Worm (Caenorhabditis elegans): ENCODE data around the gene irld-66.

DNA sequence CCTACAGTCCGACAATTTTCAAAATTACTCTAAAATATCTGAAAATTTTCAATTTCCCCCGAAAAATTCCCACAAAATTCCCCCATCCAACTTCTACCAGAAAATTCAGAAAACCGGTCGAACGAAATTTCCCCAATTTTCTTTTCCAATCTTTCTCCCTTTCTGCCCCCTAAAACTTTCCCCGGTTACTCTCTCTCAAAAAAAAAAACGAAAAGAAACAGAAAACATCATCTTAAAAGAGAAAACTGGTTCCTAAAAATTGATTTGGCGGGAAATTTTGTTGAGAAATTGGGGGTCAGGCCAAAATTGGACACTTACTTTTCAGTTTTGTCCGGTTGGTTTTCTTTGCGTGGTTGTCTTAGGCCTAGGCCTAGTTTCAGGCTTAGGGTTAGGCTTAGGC is 37.0 kb upstream of the irld-66 start:
- TF ChIP-seq W03F9.2 (tag; optimal IDR thresholded peaks at IDR 0.05) (no peak), him-1 (tag; optimal IDR thresholded peaks at IDR 0.05) (no peak), dao-5 (tag; optimal IDR thresholded peaks at IDR 0.05) (no peak)

All from whole organism, L4/young adult.